Worm (Caenorhabditis elegans): Measurements from ENCODE around the gene madf-4.

DNA sequence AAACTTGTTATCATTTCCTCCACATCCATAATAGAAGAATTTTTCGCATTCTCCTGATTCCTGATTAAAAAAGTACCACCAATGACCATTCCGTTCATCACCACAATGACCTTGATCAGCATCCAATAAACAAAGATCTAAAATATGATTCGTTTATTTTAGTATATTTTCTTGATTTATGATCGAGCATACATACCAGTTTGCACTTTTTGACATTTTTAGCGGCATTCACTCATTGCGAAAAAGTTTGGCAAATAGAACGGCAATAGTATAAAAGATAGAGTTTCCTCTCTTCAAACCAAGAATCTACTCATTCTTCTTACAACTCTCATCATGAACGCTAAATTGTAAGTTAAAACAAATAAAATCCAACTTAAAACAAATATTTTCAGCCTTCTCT, 48.4 kb downstream of the madf-4 start, which contains the start of gene fipr-10:
- TF ChIP-seq flt-1 (GFP tag; IDR thresholded peaks at IDR 0.05) (no peak), ztf-23 (GFP tag; IDR thresholded peaks at IDR 0.05) (no peak), med-1 (GFP tag; optimal IDR thresholded peaks at IDR 0.05; ENCODE audit: insufficient read depth) (no peak), cog-1 (tag; optimal IDR thresholded peaks at IDR 0.05) (no peak), ref-1 (GFP tag; conservative IDR thresholded peaks at IDR 0.05) (no peak), T22C8.4 (GFP tag; IDR thresholded peaks at IDR 0.05) (no peak), ztf-29 (GFP tag; IDR thresholded peaks at IDR 0.05) (no peak), tab-1 (GFP tag; IDR thresholded peaks at IDR 0.05) (no peak)

Measured in whole organism, midembryonic.